Worm (Caenorhabditis elegans): ENCODE results near the gene ZK1248.11.
"Not testable (repeated sequence)": the region's sequence is repeated elsewhere in the genome, so short reads cannot be mapped to it uniquely, and the experiment has no call there.

The ZK1248.11 gene

DNA sequence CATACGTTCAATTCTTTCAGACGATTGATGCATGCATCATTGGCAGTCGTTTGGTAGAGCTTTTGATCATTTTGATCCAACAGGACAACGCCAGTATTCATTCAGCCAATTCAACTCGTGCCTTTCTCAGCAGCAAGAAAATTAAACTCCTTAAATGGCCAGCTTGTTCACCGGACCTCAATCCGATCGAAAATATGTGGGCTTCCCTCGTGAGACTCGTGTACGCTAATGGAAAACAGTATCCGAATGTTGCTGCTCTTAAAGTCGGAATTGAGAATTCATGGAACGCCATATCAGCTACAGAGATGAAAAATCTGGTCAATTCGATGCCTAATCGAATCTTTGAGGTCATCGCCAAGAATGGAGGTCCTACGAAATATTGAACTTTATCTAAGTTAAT, 13.0 kb downstream of the ZK1248.11 start, which contains the start of gene wago-5:
Gene wago-5, minus strand, starts transcription at position 101 of the 400 bp plus-strand sequence.
- TF ChIP-seq F10B5.3, nhr-6, ZK546.5 (tag; optimal IDR thresholded peaks at IDR 0.05): not testable (repeated sequence)

DNA sequence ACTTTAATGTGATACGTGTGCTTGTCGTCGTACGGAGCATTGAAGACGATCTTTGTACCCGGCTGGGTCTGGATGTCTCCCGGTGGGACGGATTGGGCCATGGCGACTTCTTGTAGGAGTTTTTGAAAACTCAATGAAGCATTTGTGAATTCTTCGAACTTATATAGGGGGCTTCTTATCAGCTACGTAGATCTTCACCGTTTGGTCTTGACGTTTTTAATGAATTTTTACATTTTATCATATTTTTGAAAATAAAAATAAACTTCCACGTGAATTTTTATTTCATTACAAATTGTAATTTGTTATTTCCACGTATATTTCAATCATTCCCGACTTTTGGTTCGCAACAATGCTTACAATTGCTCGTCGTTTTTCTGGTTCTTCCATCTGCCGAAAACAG, 18.2 kb downstream of the ZK1248.11 start, which contains the start of the genes msp-64 and ZK1248.5:
Gene msp-64, minus strand, starts transcription at position 101 of the 400 bp plus-strand sequence.
Gene ZK1248.5, plus strand, starts transcription at position 285 of the 400 bp plus-strand sequence.
- TF ChIP-seq cey-2 (tag; optimal IDR thresholded peaks at IDR 0.05; ENCODE audit: borderline replicate concordance, insufficient read depth), result no peak
- no peak for TF ChIP-seq dmd-8 (GFP tag; IDR thresholded peaks at IDR 0.05)
- no peak for TF ChIP-seq unc-39 (tag; optimal IDR thresholded peaks at IDR 0.05)
- no peak for TF ChIP-seq ZK546.5 (tag; optimal IDR thresholded peaks at IDR 0.05)
- TF ChIP-seq pha-4 (GFP tag; IDR thresholded peaks at IDR 0.05), result no peak
- TF ChIP-seq pha-4 (tag; optimal IDR thresholded peaks at IDR 0.05), result no peak
- TF ChIP-seq nhr-76 (tag; optimal IDR thresholded peaks at IDR 0.05), result no peak
- TF ChIP-seq Y105C5A.15 (GFP tag; IDR thresholded peaks at IDR 0.05), result no peak
- TF ChIP-seq lsy-2 (tag; optimal IDR thresholded peaks at IDR 0.05), result no peak
- TF ChIP-seq T20F7.1 (GFP tag; optimal IDR thresholded peaks at IDR 0.05), result no peak
- TF ChIP-seq spr-1 (tag; optimal IDR thresholded peaks at IDR 0.05), result no peak
- TF ChIP-seq ceh-44 (GFP tag; IDR thresholded peaks at IDR 0.05), result no peak
- no peak for TF ChIP-seq mdl-1 (tag; optimal IDR thresholded peaks at IDR 0.05)

DNA sequence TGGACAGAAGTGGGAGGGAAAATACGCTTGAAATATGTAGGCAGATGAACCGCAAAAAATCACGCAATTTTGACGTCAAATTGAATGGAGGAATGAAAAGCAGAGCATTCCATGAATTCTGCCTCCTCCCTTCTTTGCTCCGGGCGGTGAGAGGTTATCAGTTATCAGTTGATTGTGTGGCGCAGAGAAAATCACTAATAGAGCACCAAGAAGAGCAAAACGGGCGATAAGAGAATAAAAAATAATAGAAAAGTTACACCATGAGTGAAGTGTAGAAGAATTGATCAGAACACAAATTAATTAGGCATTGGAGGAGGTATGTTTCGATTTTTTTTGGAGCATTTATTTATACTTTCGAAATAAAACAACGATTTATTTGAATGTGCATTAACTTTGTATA, 21.8 kb downstream of the ZK1248.11 start:
- peak; percentile 89 for TF ChIP-seq dmd-6 (GFP tag; IDR thresholded peaks at IDR 0.05)
- TF ChIP-seq nhr-102 (tag; optimal IDR thresholded peaks at IDR 0.05), result no peak
- peak; percentile 60; the same call in 1 of the 2 replicates for TF ChIP-seq nhr-41 (GFP tag; IDR thresholded peaks at IDR 0.05)
- TF ChIP-seq nhr-77 (tag; optimal IDR thresholded peaks at IDR 0.05), result peak; percentile 52
- peak; percentile 64 for TF ChIP-seq hlh-11 (tag; optimal IDR thresholded peaks at IDR 0.05)
- TF ChIP-seq daf-16 (GFP tag; optimal IDR thresholded peaks at IDR 0.05), result no peak
- TF ChIP-seq daf-16 (tag; optimal IDR thresholded peaks at IDR 0.05), result peak; percentile 38
- 0 out of 2 replicates have a peak, but pooled peaks have one; percentile 26 for TF ChIP-seq lin-1 (GFP tag; IDR thresholded peaks at IDR 0.05)
- peak; percentile 28 for TF ChIP-seq dve-1 (tag; optimal IDR thresholded peaks at IDR 0.05; ENCODE audit: insufficient read depth)
- no peak for TF ChIP-seq F49E8.2 (tag; optimal IDR thresholded peaks at IDR 0.05; ENCODE audit: borderline replicate concordance)
- TF ChIP-seq pqm-1 (tag; optimal IDR thresholded peaks at IDR 0.05), result peak; percentile 92
- no peak for TF ChIP-seq cey-2 (tag; optimal IDR thresholded peaks at IDR 0.05; ENCODE audit: borderline replicate concordance, insufficient read depth)
- no peak for TF ChIP-seq spr-1 (tag; optimal IDR thresholded peaks at IDR 0.05)
- no peak for TF ChIP-seq zip-11 (GFP tag; IDR thresholded peaks at IDR 0.05)
- peak; percentile 90 for TF ChIP-seq nhr-28 (tag; optimal IDR thresholded peaks at IDR 0.05)

DNA sequence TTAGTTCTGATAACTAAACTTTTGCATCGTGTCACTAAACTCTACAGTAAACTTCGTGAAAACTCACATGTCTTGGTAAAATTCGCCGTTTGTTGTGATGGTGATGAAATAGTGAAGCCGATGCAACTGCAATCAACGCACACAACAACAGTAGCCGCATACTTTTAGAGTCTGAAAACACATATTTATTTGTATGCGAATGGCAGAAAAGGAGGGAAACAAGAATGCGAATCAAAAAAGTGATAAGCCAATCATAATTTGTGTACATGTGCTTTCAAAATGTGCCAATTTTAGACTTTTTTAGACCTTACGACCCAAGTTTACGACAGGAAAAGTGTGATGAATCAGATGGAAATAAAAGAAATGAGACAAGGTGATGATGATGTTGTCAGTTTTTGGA, 23.1 kb downstream of the ZK1248.11 start, which contains the start of gene K05F1.10:
Gene K05F1.10, minus strand, starts transcription at position 171 of the 400 bp plus-strand sequence.
- TF ChIP-seq dmd-6 (GFP tag; IDR thresholded peaks at IDR 0.05) (peak; percentile 46), nhr-102 (tag; optimal IDR thresholded peaks at IDR 0.05) (no peak), mdl-1 (tag; optimal IDR thresholded peaks at IDR 0.05) (peak in 1 of 2 experiments; percentile 3), D1046.2 (GFP tag; IDR thresholded peaks at IDR 0.05) (no peak), php-3 (GFP tag; IDR thresholded peaks at IDR 0.05) (peak; percentile 46; the same call in 1 of the 2 replicates), ztf-7 (tag; optimal IDR thresholded peaks at IDR 0.05) (no peak), dve-1 (tag; optimal IDR thresholded peaks at IDR 0.05; ENCODE audit: insufficient read depth) (peak; percentile 4), hlh-30 (tag; optimal IDR thresholded peaks at IDR 0.05; ENCODE audit: insufficient read depth) (peak; percentile 45), daf-16 (GFP tag; optimal IDR thresholded peaks at IDR 0.05) (no peak), daf-16 (tag; optimal IDR thresholded peaks at IDR 0.05) (peak; percentile 88), nhr-25 (tag; optimal IDR thresholded peaks at IDR 0.05; ENCODE audit: borderline replicate concordance, insufficient read depth) (no peak), pqm-1 (tag; optimal IDR thresholded peaks at IDR 0.05) (peak; percentile 19), nhr-28 (tag; optimal IDR thresholded peaks at IDR 0.05) (peak; percentile 23), hlh-11 (tag; optimal IDR thresholded peaks at IDR 0.05) (peak; percentile 38)
